Fruit fly (Drosophila melanogaster): Measurements from ENCODE around the gene RpL26.

RpL26 gene

dm6 chr3L:18898770-18899278 is at the start of gene RpL26 (continued):
- TF ChIP-seq CG10431 (GFP tag; optimal IDR thresholded peaks at IDR 0.05) = peak; percentile 46
- TF ChIP-seq Neu2 (GFP tag; optimal IDR thresholded peaks at IDR 0.05; ENCODE audit: borderline replicate concordance) = no peak
- peak; percentile 71 for TF ChIP-seq Atf6 (GFP tag; IDR thresholded peaks at IDR 0.05)
- peak; percentile 77 for TF ChIP-seq twi (tag; optimal IDR thresholded peaks at IDR 0.05)
- 0 out of 3 replicates have a peak, but pooled peaks have one; percentile 63 for TF ChIP-seq otp (GFP tag; IDR thresholded peaks at IDR 0.05)
- peak; percentile 48 for TF ChIP-seq CG1233 (GFP tag; optimal IDR thresholded peaks at IDR 0.05)
- no peak for TF ChIP-seq zf30C (GFP tag; optimal IDR thresholded peaks at IDR 0.05)
- TF ChIP-seq CG32767 (GFP tag; IDR thresholded peaks at IDR 0.05) = peak; percentile 22; the same call in 1 of the 2 replicates
- TF ChIP-seq CG8359 (GFP tag; optimal IDR thresholded peaks at IDR 0.05; ENCODE audit: borderline replicate concordance) = peak; percentile 24
- TF ChIP-seq CG31224 (GFP tag; IDR thresholded peaks at IDR 0.05) = peak; percentile 53
- peak; percentile 78 for TF ChIP-seq vfl (GFP tag; optimal IDR thresholded peaks at IDR 0.05)
- TF ChIP-seq tin (GFP tag; optimal IDR thresholded peaks at IDR 0.05) = peak; percentile 61
- peak; percentile 96 for TF ChIP-seq Mes4 (GFP tag; optimal IDR thresholded peaks at IDR 0.05)
- TF ChIP-seq Myb (GFP tag; optimal IDR thresholded peaks at IDR 0.05) = peak; percentile 96
- peak; percentile 15 for TF ChIP-seq CG7271 (tag; optimal IDR thresholded peaks at IDR 0.05)
- peak; percentile 98 for TF ChIP-seq CG2129 (GFP tag; IDR thresholded peaks at IDR 0.05; ENCODE audit: partially characterized antibody)
- no peak for TF ChIP-seq Poxn (GFP tag; IDR thresholded peaks at IDR 0.05)
- TF ChIP-seq H2.0 (GFP tag; IDR thresholded peaks at IDR 0.05) = peak; percentile 44
- TF ChIP-seq gsb (GFP tag; IDR thresholded peaks at IDR 0.05) = no peak
- TF ChIP-seq CG7987 (GFP tag; optimal IDR thresholded peaks at IDR 0.05) = peak; percentile 66
- peak; percentile 29 for TF ChIP-seq CG31365 (tag; optimal IDR thresholded peaks at IDR 0.05)
- peak; percentile 63 for TF ChIP-seq CG10654 (GFP tag; optimal IDR thresholded peaks at IDR 0.05)
- peak; percentile 99 for TF ChIP-seq Ets97D (GFP tag; optimal IDR thresholded peaks at IDR 0.05)
- no peak for TF ChIP-seq usp (GFP tag; optimal IDR thresholded peaks at IDR 0.05)
- TF ChIP-seq kah (GFP tag; optimal IDR thresholded peaks at IDR 0.05) = peak; percentile 28
- no peak for TF ChIP-seq kni (GFP tag; optimal IDR thresholded peaks at IDR 0.05)
- no peak for TF ChIP-seq Hand (GFP tag; optimal IDR thresholded peaks at IDR 0.05)
- TF ChIP-seq dpn (GFP tag; optimal IDR thresholded peaks at IDR 0.05) = peak; percentile 79 to 89
- peak; percentile 83 for TF ChIP-seq Atf3 (GFP tag; optimal IDR thresholded peaks at IDR 0.05)
- TF ChIP-seq onecut (GFP tag; IDR thresholded peaks at IDR 0.05) = no peak
- TF ChIP-seq Bteb2 (GFP tag; optimal IDR thresholded peaks at IDR 0.05) = peak; percentile 72
- peak; percentile 34; the same call in 1 of the 3 replicates for TF ChIP-seq CG11560 (tag; IDR thresholded peaks at IDR 0.05)
- TF ChIP-seq CG4282 (GFP tag; optimal IDR thresholded peaks at IDR 0.05) = peak; percentile 70
- peak; percentile 72 for TF ChIP-seq CG34422 (GFP tag; IDR thresholded peaks at IDR 0.05)
- no peak for TF ChIP-seq dimm (GFP tag; IDR thresholded peaks at IDR 0.05)
- TF ChIP-seq zfh1 (GFP tag; IDR thresholded peaks at IDR 0.05) = no peak; the same call in 2 of the 3 replicates
- peak; percentile 77 for TF ChIP-seq CG10543 (GFP tag; optimal IDR thresholded peaks at IDR 0.05)
- peak; percentile 5 for TF ChIP-seq grn (GFP tag; optimal IDR thresholded peaks at IDR 0.05)
- TF ChIP-seq ftz-f1 (GFP tag; optimal IDR thresholded peaks at IDR 0.05) = no peak
- peak; percentile 87 for TF ChIP-seq bab2 (GFP tag; optimal IDR thresholded peaks at IDR 0.05)
- peak; percentile 63 for TF ChIP-seq Max (GFP tag; optimal IDR thresholded peaks at IDR 0.05)
- peak; percentile 97 for TF ChIP-seq Doc3 (GFP tag; IDR thresholded peaks at IDR 0.05; ENCODE audit: partially characterized antibody)
- peak; percentile 73 for TF ChIP-seq dmrt11E (tag; optimal IDR thresholded peaks at IDR 0.05)
- TF ChIP-seq cad (GFP tag; optimal IDR thresholded peaks at IDR 0.05) = no peak
- peak in 1 of 3 experiments; percentile 77 for TF ChIP-seq lola (GFP tag; optimal IDR thresholded peaks at IDR 0.05)
- TF ChIP-seq CG16813 (GFP tag; IDR thresholded peaks at IDR 0.05; ENCODE audit: partially characterized antibody) = peak; percentile 99
- peak; percentile 36 for TF ChIP-seq CG7928 (GFP tag; optimal IDR thresholded peaks at IDR 0.05)
- TF ChIP-seq gcm (GFP tag; optimal IDR thresholded peaks at IDR 0.05) = peak; percentile 42
- TF ChIP-seq Mad (GFP tag; optimal IDR thresholded peaks at IDR 0.05) = peak; percentile 62
- peak; percentile 25 for TF ChIP-seq CG18764 (GFP tag; optimal IDR thresholded peaks at IDR 0.05)
